Worm (Caenorhabditis elegans) whole organism, L4 larva: ENCODE measurements around the gene twk-10.

Experiments used
- ama-1 ChIP-seq: fragments of 150-350 bp; optimal IDR thresholded peaks from 2 replicates; lab custom pipeline; 2014; ENCODE audit warnings: inconsistent platforms, mixed read lengths
- daf-8 ChIP-seq: fragments of 200-800 bp; sonication (Bioruptor generic); IDR thresholded peaks from 2 replicates; pipeline ENCODE4 v1.3.6; 2022; ENCODE audit warnings: missing genetic modification characterization, missing compliant biosample characterization
- fkh-10 ChIP-seq: fragments of 150-350 bp; optimal IDR thresholded peaks from 2 replicates; lab custom pipeline; 2014; ENCODE audit warnings: missing biosample characterization, missing genetic modification reagents, missing genetic modification characterization
- lin-13 ChIP-seq: fragments of 150-350 bp; optimal IDR thresholded peaks from 2 replicates; lab custom pipeline; 2014; ENCODE audit warnings: missing biosample characterization, missing genetic modification reagents, missing genetic modification characterization
- nhr-10 ChIP-seq: fragments of 150-350 bp; optimal IDR thresholded peaks from 2 replicates; lab custom pipeline; 2014; ENCODE audit warnings: missing biosample characterization, missing genetic modification characterization
- nhr-11 ChIP-seq: fragments of 150-350 bp; optimal IDR thresholded peaks from 2 replicates; lab custom pipeline; 2014; ENCODE audit warnings: missing biosample characterization, missing genetic modification characterization
- snpc-4 ChIP-seq: fragments of 150-350 bp; optimal IDR thresholded peaks from 2 replicates; lab custom pipeline; 2014; ENCODE audit warnings: missing biosample characterization, missing genetic modification characterization
- zag-1 ChIP-seq: fragments of 150-350 bp; optimal IDR thresholded peaks from 2 replicates; lab custom pipeline; 2014; ENCODE audit warnings: missing biosample characterization, missing genetic modification characterization

ce11 chrV:6514887-6515324, 37.2 kb upstream of the twk-10 start, which contains the start of gene dpy-11:
- TF ChIP-seq nhr-10 (tag; lab: Kevin White, UChicago) (no peak), zag-1 (tag; lab: Kevin White, UChicago) (no peak), lin-13 (peak; percentile 49), nhr-11 (tag; lab: Kevin White, UChicago) (no peak), ama-1 (lab: Kevin White, UChicago) (peak; percentile 98), fkh-10 (GFP tag; lab: Kevin White, UChicago) (no peak), daf-8 (GFP tag; lab: Robert Waterston, UW) (no peak), snpc-4 (no peak)
